Fruit fly (Drosophila melanogaster) whole organism, embryonic: ENCODE measurements around the gene neur.
A peak's percentile ranks its signal among the peaks of the same experiment; 100 is the strongest.

Experiments used
- Asciz ChIP-seq: fragments of 200-800 bp; sonication (Bioruptor generic); optimal IDR thresholded peaks from 2 replicates; lab custom pipeline; 2017; ENCODE audit warnings: missing biosample characterization, mild to moderate bottlenecking, missing genetic modification characterization, missing genetic modification reagents
- CG13123 ChIP-seq: fragments of 200-800 bp; sonication (Bioruptor generic); optimal IDR thresholded peaks from 2 replicates; lab custom pipeline; 2016; ENCODE audit warnings: missing biosample characterization, missing genetic modification characterization
- CG13287 ChIP-seq: fragments of 200-800 bp; sonication (Bioruptor generic); IDR thresholded peaks from 2 replicates; pipeline ENCODE4 v1.3.6; 2022; ENCODE audit warnings: missing biosample characterization, missing genetic modification characterization; ENCODE audit not compliant: partially characterized antibody
- CG13894 ChIP-seq: fragments of 200-800 bp; sonication (Bioruptor generic); optimal IDR thresholded peaks from 3 replicates; lab custom pipeline; 2018; ENCODE audit warnings: missing biosample characterization, mild to moderate bottlenecking, missing genetic modification characterization, moderate library complexity
- CG14710 ChIP-seq: fragments of 200-800 bp; sonication (Bioruptor generic); optimal IDR thresholded peaks from 3 replicates; lab custom pipeline; 2019; ENCODE audit warnings: missing biosample characterization, mild to moderate bottlenecking, missing genetic modification characterization, moderate library complexity
- CG15269 ChIP-seq: fragments of 200-800 bp; sonication (Bioruptor generic); optimal IDR thresholded peaks from 2 replicates; lab custom pipeline; 2018; ENCODE audit warnings: missing biosample characterization, mild to moderate bottlenecking, missing genetic modification characterization, moderate library complexity
- CG1603 ChIP-seq: fragments of 200-800 bp; sonication (Bioruptor generic); optimal IDR thresholded peaks from 2 replicates; lab custom pipeline; 2019; ENCODE audit warnings: missing biosample characterization, mild to moderate bottlenecking, missing genetic modification characterization, moderate library complexity
- CG17361 ChIP-seq: fragments of 200-800 bp; sonication (Bioruptor generic); IDR thresholded peaks from 3 replicates; pipeline ENCODE4 v1.3.6; 2022; ENCODE audit warnings: missing biosample characterization, missing genetic modification characterization
- CG17568 ChIP-seq: fragments of 200-800 bp; sonication (Bioruptor generic); optimal IDR thresholded peaks from 2 replicates; lab custom pipeline; 2018; ENCODE audit warnings: missing biosample characterization, mild to moderate bottlenecking, missing genetic modification characterization, moderate library complexity
- CG18011 ChIP-seq: fragments of 200-800 bp; sonication (Bioruptor generic); optimal IDR thresholded peaks from 2 replicates; lab custom pipeline; 2017; ENCODE audit warnings: missing biosample characterization, missing genetic modification characterization, mild to moderate bottlenecking, moderate library complexity, missing genotype
- CG2712 ChIP-seq: fragments of 200-800 bp; optimal IDR thresholded peaks from 3 replicates; lab custom pipeline; 2019; ENCODE audit warnings: missing biosample characterization, mild to moderate bottlenecking, missing genetic modification characterization, moderate library complexity
- CG2875 ChIP-seq: fragments of 200-800 bp; sonication (Bioruptor generic); optimal IDR thresholded peaks from 2 replicates; lab custom pipeline; 2017; ENCODE audit warnings: missing biosample characterization, mild to moderate bottlenecking, missing genetic modification characterization, missing genetic modification reagents
- CG30403 ChIP-seq: fragments of 200-800 bp; sonication (Bioruptor generic); optimal IDR thresholded peaks from 3 replicates; lab custom pipeline; 2016; ENCODE audit warnings: missing biosample characterization, missing genetic modification characterization
- CG42726 ChIP-seq: fragments of 200-800 bp; sonication (Bioruptor generic); IDR thresholded peaks from 2 replicates; pipeline ENCODE4 v1.3.6; 2022; ENCODE audit warnings: missing biosample characterization, missing genetic modification characterization; ENCODE audit not compliant: partially characterized antibody
- CG5180 ChIP-seq: fragments of 200-800 bp; sonication (Bioruptor generic); optimal IDR thresholded peaks from 3 replicates; lab custom pipeline; 2017; ENCODE audit warnings: missing biosample characterization, missing genetic modification characterization, mild to moderate bottlenecking, moderate library complexity, missing genetic modification reagents
- CG6765 ChIP-seq: fragments of 200-800 bp; sonication (Bioruptor generic); optimal IDR thresholded peaks from 3 replicates; lab custom pipeline; 2017; ENCODE audit warnings: missing biosample characterization, mild to moderate bottlenecking, missing genetic modification characterization
- Dbx ChIP-seq: fragments of 200-800 bp; sonication (Bioruptor generic); IDR thresholded peaks from 3 replicates; pipeline ENCODE4 v1.3.6; 2022; ENCODE audit warnings: missing biosample characterization, missing genetic modification characterization
- Dek ChIP-seq: fragments of 200-800 bp; sonication (Bioruptor generic); optimal IDR thresholded peaks from 3 replicates; lab custom pipeline; 2019; ENCODE audit warnings: missing biosample characterization, mild to moderate bottlenecking, missing genetic modification characterization, moderate library complexity
- E2f2 ChIP-seq: fragments of 200-800 bp; sonication (Bioruptor generic); IDR thresholded peaks from 2 replicates; pipeline ENCODE4 v1.3.6; 2022; ENCODE audit warnings: missing biosample characterization, missing genetic modification characterization
- Eip74EF ChIP-seq, 2 experiments: fragments of 200-800 bp in 1 of 2; fragments of >200 bp in 1 of 2; sonication (Bioruptor generic) in 1 of 2; optimal IDR thresholded peaks; 2 replicates each; lab custom pipeline; 2017 to 2019; ENCODE audit warnings: missing biosample characterization in 2 of 2, missing genetic modification characterization in 2 of 2, mild to moderate bottlenecking in 1 of 2, moderate library complexity in 1 of 2
- Hey ChIP-seq: fragments of 200-800 bp; sonication (Bioruptor generic); optimal IDR thresholded peaks from 3 replicates; lab custom pipeline; 2018; ENCODE audit warnings: missing biosample characterization, mild to moderate bottlenecking, missing genetic modification characterization
- MBD-R2 ChIP-seq: fragments of 200-800 bp; sonication (Bioruptor generic); IDR thresholded peaks from 2 replicates; pipeline ENCODE4 v1.3.6; 2022; ENCODE audit warnings: missing biosample characterization, missing genetic modification characterization
- Med ChIP-seq: fragments of 200-800 bp; sonication (Bioruptor generic); peaks from one replicate; lab custom pipeline; 2016; ENCODE audit warnings: missing biosample characterization, missing genetic modification characterization, mild to moderate bottlenecking, inconsistent platforms, moderate library complexity
- Nf-YC ChIP-seq: fragments of 200-800 bp; optimal IDR thresholded peaks from 3 replicates; lab custom pipeline; 2019; ENCODE audit warnings: missing biosample characterization, mild to moderate bottlenecking, missing genetic modification characterization, moderate library complexity
- NfI ChIP-seq: fragments of 200-800 bp; sonication (Bioruptor generic); optimal IDR thresholded peaks from 3 replicates; lab custom pipeline; 2018; ENCODE audit warnings: missing biosample characterization, mild to moderate bottlenecking, missing genetic modification characterization, moderate library complexity
- Opbp ChIP-seq: fragments of 200-800 bp; sonication (Bioruptor generic); IDR thresholded peaks from 3 replicates; pipeline ENCODE4 v1.3.6; 2022; ENCODE audit warnings: missing biosample characterization, missing genetic modification characterization; ENCODE audit not compliant: partially characterized antibody
- Six4 ChIP-seq: fragments of 200-800 bp; sonication (Bioruptor generic); optimal IDR thresholded peaks from 2 replicates; lab custom pipeline; 2016; ENCODE audit warnings: missing biosample characterization, missing genetic modification characterization
- Sox102F ChIP-seq: fragments of 200-800 bp; sonication (Bioruptor generic); optimal IDR thresholded peaks from 2 replicates; lab custom pipeline; 2018; ENCODE audit warnings: missing biosample characterization, mild to moderate bottlenecking, missing genetic modification characterization, moderate library complexity
- Sry-δ ChIP-seq: fragments of 200-800 bp; sonication (Bioruptor generic); optimal IDR thresholded peaks from 2 replicates; lab custom pipeline; 2016; ENCODE audit warnings: missing biosample characterization, missing genetic modification characterization
- Taf1 ChIP-seq: fragments of 200-800 bp; sonication (Bioruptor generic); IDR thresholded peaks from 2 replicates; pipeline ENCODE4 v1.3.6; 2022; ENCODE audit warnings: missing biosample characterization, missing genetic modification characterization
- Usf ChIP-seq: fragments of 200-800 bp; sonication (Bioruptor generic); optimal IDR thresholded peaks from 2 replicates; lab custom pipeline; 2017; ENCODE audit warnings: missing genotype, missing biosample characterization, missing genetic modification characterization
- Vsx1 ChIP-seq: fragments of 200-800 bp; sonication (Bioruptor generic); optimal IDR thresholded peaks from 2 replicates; lab custom pipeline; 2017; ENCODE audit warnings: missing biosample characterization, mild to moderate bottlenecking, missing genetic modification characterization, missing genetic modification reagents
- cg ChIP-seq: fragments of 200-800 bp; sonication (Bioruptor generic); optimal IDR thresholded peaks from 3 replicates; lab custom pipeline; 2019; ENCODE audit warnings: missing biosample characterization, mild to moderate bottlenecking, missing genetic modification characterization, moderate library complexity
- chif ChIP-seq, 2 experiments: fragments of 200-800 bp; sonication (Bioruptor generic); optimal IDR thresholded peaks; 3 replicates each; lab custom pipeline; 2016; ENCODE audit warnings: missing biosample characterization in 2 of 2, missing genetic modification characterization in 2 of 2
- esg ChIP-seq: fragments of 200-800 bp; sonication (Bioruptor generic); conservative IDR thresholded peaks from 2 replicates; pipeline ENCODE4 v1.3.6; 2022; ENCODE audit warnings: missing biosample characterization, missing genetic modification characterization
- eve ChIP-seq, 2 experiments: fragments of >200 bp; optimal IDR thresholded peaks; 2 replicates each; lab custom pipeline; 2017; ENCODE audit warnings: missing biosample characterization in 2 of 2, missing genetic modification characterization in 2 of 2
- eyg ChIP-seq: fragments of 200-800 bp; sonication (Bioruptor generic); optimal IDR thresholded peaks from 3 replicates; lab custom pipeline; 2016; ENCODE audit warnings: missing biosample characterization, missing genetic modification characterization
- gcm2 ChIP-seq: fragments of 200-800 bp; sonication (Bioruptor generic); optimal IDR thresholded peaks from 2 replicates; lab custom pipeline; 2016; ENCODE audit warnings: missing biosample characterization, missing genetic modification characterization
- grau ChIP-seq: fragments of 200-800 bp; optimal IDR thresholded peaks from 3 replicates; lab custom pipeline; 2019; ENCODE audit warnings: missing biosample characterization, mild to moderate bottlenecking, missing genetic modification characterization, moderate library complexity
- luna ChIP-seq: fragments of 200-800 bp; sonication (Bioruptor generic); optimal IDR thresholded peaks from 2 replicates; lab custom pipeline; 2016; ENCODE audit warnings: missing biosample characterization, missing genetic modification characterization
- rib ChIP-seq: fragments of 200-800 bp; sonication (Bioruptor generic); IDR thresholded peaks from 2 replicates; pipeline ENCODE4 v1.3.6; 2022; ENCODE audit warnings: missing biosample characterization, missing genetic modification characterization
- sim ChIP-seq: fragments of 200-800 bp; sonication (Bioruptor generic); IDR thresholded peaks from 2 replicates; pipeline ENCODE4 v1.3.6; 2022; ENCODE audit warnings: missing biosample characterization, missing genetic modification characterization
- so ChIP-seq: fragments of 200-800 bp; sonication (Bioruptor generic); IDR thresholded peaks from 3 replicates; pipeline ENCODE4 v1.3.6; 2022; ENCODE audit warnings: missing biosample characterization, missing genetic modification characterization
- sr ChIP-seq: fragments of 200-800 bp; sonication (Bioruptor generic); IDR thresholded peaks from 3 replicates; pipeline ENCODE4 v1.3.6; 2022; ENCODE audit warnings: missing biosample characterization, missing genetic modification characterization
- tna ChIP-seq: fragments of 200-800 bp; sonication (Bioruptor generic); IDR thresholded peaks from 2 replicates; pipeline ENCODE4 v1.3.6; 2022; ENCODE audit warnings: missing biosample characterization, missing genetic modification characterization; ENCODE audit not compliant: partially characterized antibody
- vnd ChIP-seq: fragments of 200-800 bp; sonication (Bioruptor generic); IDR thresholded peaks from 3 replicates; pipeline ENCODE4 v1.3.6; 2022; ENCODE audit warnings: missing biosample characterization, missing genetic modification characterization; ENCODE audit not compliant: partially characterized antibody
- zf30C ChIP-seq: fragments of 200-800 bp; sonication (Bioruptor generic); optimal IDR thresholded peaks from 3 replicates; lab custom pipeline; 2018; ENCODE audit warnings: missing biosample characterization, mild to moderate bottlenecking, missing genetic modification characterization

neur gene

DNA sequence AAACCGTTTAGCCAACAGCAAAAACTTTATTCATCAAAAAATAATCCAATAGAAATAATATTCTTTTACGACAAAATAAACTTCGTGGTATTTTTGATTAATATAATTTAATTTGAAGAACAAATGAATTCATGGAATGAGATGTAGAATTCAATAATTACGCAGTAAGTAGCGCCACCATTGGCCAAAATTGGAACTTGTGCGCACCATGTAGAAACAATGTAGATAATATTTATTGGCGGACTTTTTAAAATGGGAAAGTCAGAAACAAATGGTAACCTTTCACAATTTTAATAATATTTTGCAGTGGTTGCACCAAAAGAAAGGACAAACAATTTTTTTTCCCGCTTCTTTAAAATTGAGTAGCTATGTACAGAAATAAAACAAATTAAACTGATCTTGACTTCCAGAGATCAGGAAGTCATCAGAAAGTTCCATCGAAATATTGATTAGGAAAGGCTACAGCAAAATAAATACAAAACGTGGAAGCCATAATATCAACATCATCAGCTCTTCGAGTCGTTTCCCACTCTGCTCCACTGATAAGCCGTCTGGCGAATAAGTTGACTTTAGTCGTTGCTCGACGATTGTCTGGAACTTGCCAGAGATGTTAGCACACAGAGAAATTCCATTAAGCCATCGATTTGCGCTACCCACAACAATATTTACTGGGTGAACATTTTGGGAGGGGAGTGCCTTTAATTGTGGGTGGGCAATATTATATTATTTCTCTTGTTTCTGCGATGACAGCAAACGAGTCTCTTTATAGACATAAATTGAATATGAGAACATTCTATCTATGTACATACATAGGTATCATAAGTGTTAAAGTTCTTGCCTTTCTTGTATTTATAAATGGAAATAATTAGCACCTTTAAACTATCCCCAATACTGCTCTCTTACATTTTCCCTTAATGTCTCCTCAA lies 59.2 kb downstream of the neur start (continued):
- TF ChIP-seq CG13894 (tag; lab: Kevin White, UChicago) (peak; percentile 22), rib (GFP tag; lab: Robert Waterston, UW) (0 out of 2 replicates have a peak, but pooled peaks have one; percentile 9), Eip74EF (GFP tag; optimal IDR thresholded peaks at IDR 0.05; lab: Kevin White, UChicago) (peak in 1 of 2 experiments; percentile 22), Hey (tag; lab: Kevin White, UChicago) (no peak), CG6765 (GFP tag; lab: Kevin White, UChicago) (peak; percentile 2), CG42726 (GFP tag; lab: Robert Waterston, UW) (peak; percentile 85), Sox102F (GFP tag; lab: Kevin White, UChicago) (no peak), Dbx (GFP tag; lab: Robert Waterston, UW) (no peak), CG1603 (tag; lab: Kevin White, UChicago) (peak; percentile 32), Nf-YC (tag; lab: Kevin White, UChicago) (peak; percentile 38), tna (GFP tag; lab: Robert Waterston, UW) (peak; percentile 18; the same call in 1 of the 2 replicates), Med (GFP tag; lab: Kevin White, UChicago) (peak; percentile 57), Vsx1 (GFP tag; lab: Kevin White, UChicago) (peak; percentile 53), so (0 out of 3 replicates have a peak, but pooled peaks have one; percentile 27), esg (no peak), chif (GFP tag; optimal IDR thresholded peaks at IDR 0.05; lab: Kevin White, UChicago) (peak in 1 of 2 experiments; percentile 30), Opbp (GFP tag; lab: Robert Waterston, UW) (peak; percentile 56; the same call in 2 of the 3 replicates), CG18011 (no peak), E2f2 (peak; percentile 98), grau (peak; percentile 38), CG2875 (peak; percentile 48), CG14710 (tag; lab: Kevin White, UChicago) (peak; percentile 7), Dek (tag; lab: Kevin White, UChicago) (peak; percentile 69), CG13287 (GFP tag; lab: Robert Waterston, UW) (peak; percentile 2), Six4 (GFP tag; lab: Kevin White, UChicago) (no peak), NfI (GFP tag; lab: Kevin White, UChicago) (peak; percentile 24), eyg (GFP tag; lab: Kevin White, UChicago) (no peak), Usf (GFP tag; lab: Kevin White, UChicago) (no peak), Taf1 (no peak), eve (GFP tag; optimal IDR thresholded peaks at IDR 0.05; lab: Kevin White, UChicago) (no peak), CG17568 (GFP tag; lab: Kevin White, UChicago) (peak; percentile 2), CG17361 (peak; percentile 35; the same call in 1 of the 3 replicates), CG13123 (GFP tag; lab: Kevin White, UChicago) (no peak), CG30403 (GFP tag; lab: Kevin White, UChicago) (peak; percentile 24), vnd (no peak), cg (GFP tag; lab: Kevin White, UChicago) (no peak), gcm2 (peak; percentile 3), MBD-R2 (GFP tag; lab: Robert Waterston, UW) (no peak), sr (GFP tag; lab: Robert Waterston, UW) (no peak), luna (peak; percentile 11), Asciz (GFP tag; lab: Kevin White, UChicago) (peak; percentile 8), CG2712 (tag; lab: Kevin White, UChicago) (peak; percentile 44), sim (0 out of 2 replicates have a peak, but pooled peaks have one; percentile 27), Sry-δ (GFP tag; lab: Kevin White, UChicago) (peak; percentile 6), CG15269 (peak; percentile 28), zf30C (GFP tag; lab: Kevin White, UChicago) (no peak), CG5180 (peak; percentile 56)
